Fruit fly (Drosophila melanogaster) whole organism, prepupa: Measurements from ENCODE around the gene CG10286.

Experiments used
- CG10631 ChIP-seq: fragments of 200-800 bp; sonication (Bioruptor generic); optimal IDR thresholded peaks from 2 replicates; lab custom pipeline; 2016; ENCODE audit warnings: missing biosample characterization, missing genetic modification characterization
- CG15336 ChIP-seq: fragments of 200-800 bp; sonication (Bioruptor generic); IDR thresholded peaks from 2 replicates; pipeline ENCODE4 v1.3.6; 2022; ENCODE audit warnings: missing biosample characterization, missing genetic modification characterization
- CG1621 ChIP-seq: fragments of 200-800 bp; sonication (Bioruptor generic); optimal IDR thresholded peaks from 3 replicates; lab custom pipeline; 2018; ENCODE audit warnings: missing biosample characterization, mild to moderate bottlenecking, missing genetic modification characterization
- CG16779 ChIP-seq: fragments of 200-800 bp; sonication (Bioruptor generic); optimal IDR thresholded peaks from 3 replicates; lab custom pipeline; 2017; ENCODE audit warnings: missing biosample characterization, mild to moderate bottlenecking, missing genetic modification characterization
- CG32006 ChIP-seq: fragments of 200-800 bp; sonication (Bioruptor generic); optimal IDR thresholded peaks from 3 replicates; lab custom pipeline; 2017; ENCODE audit warnings: missing biosample characterization, mild to moderate bottlenecking, missing genetic modification characterization
- CG34406 ChIP-seq: fragments of 200-800 bp; sonication (Bioruptor generic); optimal IDR thresholded peaks from 3 replicates; lab custom pipeline; 2016; ENCODE audit warnings: missing biosample characterization, missing genetic modification characterization
- CG4318 ChIP-seq: fragments of 200-800 bp; sonication (Bioruptor generic); optimal IDR thresholded peaks from 3 replicates; lab custom pipeline; 2017; ENCODE audit warnings: missing biosample characterization, mild to moderate bottlenecking, missing genetic modification characterization
- CG6163 ChIP-seq: fragments of 200-800 bp; sonication (Bioruptor generic); IDR thresholded peaks from 3 replicates; pipeline ENCODE4 v1.3.6; 2022; ENCODE audit warnings: missing biosample characterization, missing genetic modification characterization
- CG6276 ChIP-seq: fragments of 200-800 bp; sonication (Bioruptor generic); optimal IDR thresholded peaks from 2 replicates; lab custom pipeline; 2017; ENCODE audit warnings: missing biosample characterization, mild to moderate bottlenecking, missing genetic modification characterization
- CG6808 ChIP-seq: fragments of 200-800 bp; sonication (Bioruptor generic); optimal IDR thresholded peaks from 3 replicates; lab custom pipeline; 2017; ENCODE audit warnings: missing biosample characterization, missing genetic modification characterization, mild to moderate bottlenecking, moderate library complexity, missing genetic modification reagents
- CG6854 ChIP-seq: fragments of 200-800 bp; sonication (Bioruptor generic); optimal IDR thresholded peaks from 2 replicates; lab custom pipeline; 2017; ENCODE audit warnings: missing biosample characterization, mild to moderate bottlenecking, missing genetic modification characterization
- CG7368 ChIP-seq: fragments of 200-800 bp; sonication (Bioruptor generic); optimal IDR thresholded peaks from 3 replicates; lab custom pipeline; 2016; ENCODE audit warnings: missing biosample characterization, missing genetic modification characterization
- CG8319 ChIP-seq: fragments of 200-800 bp; sonication (Bioruptor generic); optimal IDR thresholded peaks from 3 replicates; lab custom pipeline; 2016; ENCODE audit warnings: missing biosample characterization, missing genetic modification characterization
- CG9139 ChIP-seq: fragments of 200-800 bp; sonication (Bioruptor generic); optimal IDR thresholded peaks from 3 replicates; lab custom pipeline; 2017; ENCODE audit warnings: missing biosample characterization, mild to moderate bottlenecking, missing genetic modification characterization
- Eip75B ChIP-seq: fragments of 200-800 bp; sonication (Bioruptor generic); optimal IDR thresholded peaks from 3 replicates; lab custom pipeline; 2016; ENCODE audit warnings: missing biosample characterization, missing genetic modification characterization
- Eip78C ChIP-seq: fragments of 200-800 bp; sonication (Bioruptor generic); peaks from one replicate; lab custom pipeline; 2016; ENCODE audit warnings: missing biosample characterization, missing genetic modification characterization
- Eip93F ChIP-seq: fragments of 200-800 bp; sonication (Bioruptor generic); optimal IDR thresholded peaks from 2 replicates; lab custom pipeline; 2016; ENCODE audit warnings: missing biosample characterization, mild to moderate bottlenecking, missing genetic modification characterization
- Ets21C ChIP-seq: fragments of 200-800 bp; sonication (Bioruptor generic); optimal IDR thresholded peaks from 3 replicates; lab custom pipeline; 2016; ENCODE audit warnings: missing biosample characterization, missing genetic modification characterization
- Ets96B ChIP-seq: fragments of 200-800 bp; optimal IDR thresholded peaks from 2 replicates; lab custom pipeline; 2019; ENCODE audit warnings: missing biosample characterization, mild to moderate bottlenecking, missing genetic modification characterization, moderate library complexity
- Hr39 ChIP-seq: fragments of 200-800 bp; sonication (Bioruptor generic); optimal IDR thresholded peaks from 2 replicates; lab custom pipeline; 2016; ENCODE audit warnings: missing biosample characterization, missing genetic modification characterization
- Lpt ChIP-seq: fragments of 200-800 bp; sonication (Bioruptor generic); optimal IDR thresholded peaks from 3 replicates; lab custom pipeline; 2016; ENCODE audit warnings: missing biosample characterization, missing genetic modification characterization
- Met ChIP-seq: fragments of 200-800 bp; sonication (Bioruptor generic); optimal IDR thresholded peaks from 3 replicates; lab custom pipeline; 2016; ENCODE audit warnings: missing biosample characterization, missing genetic modification characterization
- Sox14 ChIP-seq: fragments of 200-800 bp; sonication (Bioruptor generic); optimal IDR thresholded peaks from 3 replicates; lab custom pipeline; 2016; ENCODE audit warnings: missing biosample characterization, missing genetic modification characterization
- dac ChIP-seq: fragments of 200-800 bp; sonication (Bioruptor generic); optimal IDR thresholded peaks from 2 replicates; lab custom pipeline; 2017; ENCODE audit warnings: missing biosample characterization, mild to moderate bottlenecking, missing genetic modification characterization
- eg ChIP-seq: fragments of 200-800 bp; sonication (Bioruptor generic); IDR thresholded peaks from 3 replicates; pipeline ENCODE4 v1.3.6; 2022; ENCODE audit warnings: missing biosample characterization, missing genetic modification characterization
- esn ChIP-seq: fragments of 200-800 bp; sonication (Bioruptor generic); optimal IDR thresholded peaks from 2 replicates; lab custom pipeline; 2016; ENCODE audit warnings: missing biosample characterization, mild to moderate bottlenecking, missing genetic modification characterization, moderate library complexity
- fd59A ChIP-seq: fragments of 200-800 bp; sonication (Bioruptor generic); optimal IDR thresholded peaks from 2 replicates; lab custom pipeline; 2017; ENCODE audit warnings: missing biosample characterization, mild to moderate bottlenecking, missing genetic modification characterization, missing genetic modification reagents
- fd85E ChIP-seq: fragments of 200-800 bp; sonication (Bioruptor generic); optimal IDR thresholded peaks from 3 replicates; lab custom pipeline; 2016; ENCODE audit warnings: missing biosample characterization, missing genetic modification characterization
- lz ChIP-seq: fragments of 200-800 bp; sonication (Bioruptor generic); optimal IDR thresholded peaks from 3 replicates; lab custom pipeline; 2016; ENCODE audit warnings: missing biosample characterization, missing genetic modification characterization
- pdm3 ChIP-seq: fragments of 200-800 bp; sonication (Bioruptor generic); optimal IDR thresholded peaks from 3 replicates; lab custom pipeline; 2016; ENCODE audit warnings: missing biosample characterization, missing genetic modification characterization
- salr ChIP-seq, 2 experiments: fragments of 200-800 bp; sonication (Bioruptor generic); optimal IDR thresholded peaks; 3 replicates each; lab custom pipeline; 2016 to 2018; ENCODE audit warnings: missing biosample characterization in 2 of 2, missing genetic modification characterization in 2 of 2, mild to moderate bottlenecking in 1 of 2
- ss ChIP-seq, 2 experiments: fragments of 200-800 bp; sonication (Bioruptor generic); optimal IDR thresholded peaks; 2 replicates in 1 of 2; 3 replicates in 1 of 2; lab custom pipeline; 2017 to 2018; ENCODE audit warnings: mild to moderate bottlenecking in 2 of 2, missing biosample characterization in 2 of 2, missing genetic modification characterization in 2 of 2, moderate library complexity in 1 of 2
- svp ChIP-seq: fragments of 200-800 bp; sonication (Bioruptor generic); peaks from one replicate; lab custom pipeline; 2016; ENCODE audit warnings: missing biosample characterization, missing genetic modification characterization
- topi ChIP-seq: fragments of 200-800 bp; sonication (Bioruptor generic); optimal IDR thresholded peaks from 3 replicates; lab custom pipeline; 2016; ENCODE audit warnings: missing biosample characterization, missing genetic modification characterization

The CG10286 gene

DNA sequence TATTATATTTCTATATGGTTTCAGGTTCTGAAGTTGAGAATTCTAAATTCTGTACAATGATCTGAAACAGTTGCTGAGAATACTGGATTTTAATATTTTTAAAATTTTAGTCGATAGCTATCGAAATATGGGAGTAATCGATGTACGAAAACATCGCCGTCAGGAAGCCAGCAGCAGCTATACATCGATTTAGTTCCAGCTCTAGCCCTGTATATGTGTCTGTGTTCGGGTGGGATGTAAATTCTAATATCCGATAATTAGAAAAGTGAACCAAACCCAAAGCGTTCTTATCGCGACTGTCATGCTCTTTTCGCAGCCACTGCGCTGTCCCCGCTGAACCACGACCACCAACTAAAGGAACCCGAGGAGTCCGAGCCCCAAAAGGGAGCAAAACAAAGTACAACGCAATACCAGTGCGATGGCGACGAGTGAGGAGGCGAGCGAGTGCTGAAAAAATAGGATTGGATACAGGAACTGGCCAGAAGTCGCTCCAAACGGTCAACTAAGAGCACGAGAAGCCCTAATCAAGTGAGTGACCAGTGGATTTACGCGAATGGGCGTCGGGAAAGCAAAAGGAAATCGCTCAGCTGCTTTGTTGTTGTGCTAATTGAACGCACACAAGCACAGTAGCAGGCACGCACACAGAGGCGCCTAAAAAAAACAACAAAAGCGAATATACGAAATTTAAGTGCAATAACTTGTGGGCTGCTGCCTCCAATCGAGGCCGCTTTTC is 14.1 kb downstream of the CG10286 start, which contains the start of gene gzl:
Gene gzl, plus strand, starts transcription at position 182 of the 733 bp plus-strand sequence.
- TF ChIP-seq CG32006 (GFP tag; lab: Kevin White, UChicago): no peak
- peak in 1 of 2 experiments; percentile 46 for TF ChIP-seq ss (GFP tag; optimal IDR thresholded peaks at IDR 0.05; lab: Kevin White, UChicago)
- TF ChIP-seq Sox14 (GFP tag; lab: Kevin White, UChicago): peak; percentile 13
- TF ChIP-seq salr (GFP tag; optimal IDR thresholded peaks at IDR 0.05; lab: Kevin White, UChicago): no peak
- no peak for TF ChIP-seq CG8319 (GFP tag; lab: Kevin White, UChicago)
- no peak for TF ChIP-seq CG15336 (GFP tag; lab: Robert Waterston, UW)
- no peak for TF ChIP-seq CG4318 (GFP tag; lab: Kevin White, UChicago)
- no peak for TF ChIP-seq eg (GFP tag; lab: Robert Waterston, UW)
- TF ChIP-seq Met (GFP tag; lab: Kevin White, UChicago): no peak
- TF ChIP-seq CG9139 (GFP tag; lab: Kevin White, UChicago): no peak
- peak; percentile 1 for TF ChIP-seq esn (GFP tag; lab: Kevin White, UChicago)

DNA sequence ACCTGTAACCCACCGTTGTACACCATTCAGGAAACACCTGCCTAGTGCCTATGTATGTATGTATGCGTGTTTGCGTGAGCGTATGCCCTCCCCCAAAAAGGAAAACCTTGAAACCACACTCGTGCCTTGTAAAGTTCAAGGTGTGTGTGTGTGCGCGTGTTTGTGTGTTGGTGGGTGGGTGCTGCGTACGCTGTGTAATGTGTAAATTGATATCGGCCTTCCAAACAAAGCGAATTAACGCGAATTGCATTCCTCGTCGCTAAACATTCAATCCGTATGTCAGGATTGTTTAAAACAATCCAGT is 14.7 kb downstream of the CG10286 start:
- no peak for TF ChIP-seq CG10631 (GFP tag; lab: Kevin White, UChicago)

DNA sequence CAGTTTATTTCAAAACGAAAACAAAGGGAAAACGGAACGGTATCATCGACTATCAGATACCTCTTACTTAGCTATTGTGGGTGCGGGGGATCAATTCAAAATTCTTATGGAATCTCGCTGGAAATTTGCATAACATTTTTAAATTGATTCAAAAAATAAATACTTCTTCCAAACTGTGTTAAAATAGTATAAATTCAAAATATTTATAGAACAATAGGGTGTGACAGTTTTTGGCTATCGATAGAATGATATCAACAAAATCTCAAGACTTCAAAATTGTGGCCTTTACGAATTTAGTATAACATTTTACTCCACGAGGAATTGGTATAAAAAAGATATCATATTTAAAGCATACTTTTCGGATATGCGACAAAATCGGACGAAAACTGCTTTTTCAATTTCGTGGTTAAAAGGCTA is 19.7 kb downstream of the CG10286 start:
- TF ChIP-seq Eip78C (GFP tag; lab: Kevin White, UChicago) (peak; percentile 39), Eip93F (GFP tag; lab: Kevin White, UChicago) (peak; percentile 7), dac (GFP tag; lab: Kevin White, UChicago) (no peak), CG34406 (GFP tag; lab: Kevin White, UChicago) (no peak), CG7368 (GFP tag; lab: Kevin White, UChicago) (no peak), Ets21C (GFP tag; lab: Kevin White, UChicago) (no peak)

DNA sequence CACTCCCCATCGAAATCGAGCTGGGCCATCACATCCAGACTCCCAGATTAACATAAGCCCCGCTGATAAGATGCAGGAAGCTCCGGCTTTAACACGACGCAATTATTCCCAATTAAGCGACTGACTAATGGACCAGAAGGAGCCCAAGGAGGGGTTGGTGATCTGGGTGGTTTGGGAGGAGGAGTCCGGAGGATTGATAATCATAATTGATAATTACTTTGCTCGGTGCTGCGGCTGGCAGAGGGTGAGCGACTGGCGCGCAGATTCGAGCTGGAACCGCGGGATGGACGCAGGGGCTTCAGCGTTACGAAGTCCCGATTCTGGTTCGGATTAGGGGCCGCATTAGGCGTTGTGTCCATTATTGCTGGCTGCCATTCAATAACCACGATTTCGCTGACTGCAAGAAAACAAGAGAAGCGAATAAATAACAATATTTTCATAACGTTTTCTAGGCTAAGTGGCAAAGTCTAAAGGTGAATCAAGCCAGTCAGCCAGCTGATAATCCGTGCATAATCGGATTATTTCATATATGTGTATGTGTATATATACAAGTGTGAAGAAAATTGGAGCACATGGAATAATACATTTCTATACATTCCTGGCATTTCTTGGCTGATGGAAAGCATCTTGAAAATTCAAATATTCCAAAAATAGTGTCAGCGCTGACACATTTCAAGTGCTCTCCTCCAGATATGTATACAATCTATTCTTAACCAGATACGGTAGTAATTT is 24.9 kb downstream of the CG10286 start:
- TF ChIP-seq CG6808 (GFP tag; lab: Kevin White, UChicago) (peak; percentile 9), Eip78C (GFP tag; lab: Kevin White, UChicago) (peak; percentile 8), ss (GFP tag; optimal IDR thresholded peaks at IDR 0.05; lab: Kevin White, UChicago) (peak in 1 of 2 experiments; percentile 48), Lpt (GFP tag; lab: Kevin White, UChicago) (no peak), svp (GFP tag; lab: Kevin White, UChicago) (peak; percentile 97), Ets21C (GFP tag; lab: Kevin White, UChicago) (no peak), Eip93F (GFP tag; lab: Kevin White, UChicago) (no peak)

DNA sequence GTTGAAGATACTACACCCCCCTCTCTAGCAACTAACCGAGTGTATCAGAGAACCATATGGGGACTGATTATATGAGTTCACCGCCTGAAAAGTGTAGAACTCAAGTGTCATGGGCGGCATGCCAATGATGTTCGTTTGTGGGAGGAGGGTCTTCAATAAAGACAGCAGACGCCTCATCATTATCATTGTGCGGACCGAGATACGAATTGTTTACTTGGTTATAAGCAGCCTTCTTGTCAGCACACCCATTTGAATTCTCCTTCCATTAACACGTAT is 25.4 kb downstream of the CG10286 start:
- TF ChIP-seq ss (GFP tag; optimal IDR thresholded peaks at IDR 0.05; lab: Kevin White, UChicago): no peak
- no peak for TF ChIP-seq CG6854 (GFP tag; lab: Kevin White, UChicago)
- no peak for TF ChIP-seq Sox14 (GFP tag; lab: Kevin White, UChicago)
- TF ChIP-seq CG9139 (GFP tag; lab: Kevin White, UChicago): no peak
- TF ChIP-seq Eip75B (GFP tag; lab: Kevin White, UChicago): no peak

DNA sequence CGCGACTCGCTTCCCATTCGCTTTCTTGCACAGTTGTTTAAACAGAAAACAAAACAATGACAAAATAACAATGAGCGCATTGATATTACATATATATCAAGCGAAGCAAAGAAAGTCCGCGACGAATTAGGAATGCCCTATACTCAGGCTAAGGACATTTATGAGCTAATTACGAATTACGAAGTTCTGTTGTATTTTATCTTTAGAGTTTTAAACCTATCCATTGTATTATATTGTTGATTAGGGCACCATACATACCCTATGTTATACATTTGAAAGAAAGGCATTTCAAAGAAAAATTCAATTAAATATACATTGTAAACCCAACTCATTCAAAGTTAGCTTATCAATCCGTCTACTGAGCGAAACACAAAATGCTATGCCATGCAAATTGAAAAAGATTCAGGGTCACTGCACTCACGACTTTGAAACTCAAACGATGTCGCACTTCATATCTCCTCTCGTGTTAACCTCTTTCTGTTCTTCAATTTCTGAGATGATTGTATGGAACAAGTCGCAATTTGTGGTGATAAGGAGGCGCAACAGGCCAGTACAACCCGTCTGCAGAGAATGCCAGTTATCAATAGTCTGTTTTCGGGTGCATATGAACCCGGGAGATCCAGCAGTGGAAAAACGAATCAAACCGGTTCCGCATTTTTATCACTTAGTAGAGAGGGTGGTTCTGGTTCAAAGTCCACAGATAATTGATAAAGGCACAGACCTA is 27.0 kb downstream of the CG10286 start:
- TF ChIP-seq CG16779: no peak
- peak; percentile 10 for TF ChIP-seq CG8319 (GFP tag; lab: Kevin White, UChicago)
- TF ChIP-seq esn (GFP tag; lab: Kevin White, UChicago): peak; percentile 85
- peak; percentile 78 for TF ChIP-seq Hr39 (GFP tag; lab: Kevin White, UChicago)
- TF ChIP-seq CG6163 (GFP tag; lab: Robert Waterston, UW): no peak
- TF ChIP-seq fd59A (GFP tag; lab: Kevin White, UChicago): peak; percentile 24
- peak; percentile 67 for TF ChIP-seq CG34406 (GFP tag; lab: Kevin White, UChicago)
- peak; percentile 53 for TF ChIP-seq Ets96B (tag; lab: Kevin White, UChicago)
- TF ChIP-seq topi: peak; percentile 76
- TF ChIP-seq pdm3 (GFP tag; lab: Kevin White, UChicago): peak; percentile 55
- no peak for TF ChIP-seq CG1621 (tag; lab: Kevin White, UChicago)
- TF ChIP-seq CG6276 (GFP tag; lab: Kevin White, UChicago): no peak
- TF ChIP-seq Sox14 (GFP tag; lab: Kevin White, UChicago): peak; percentile 86
- TF ChIP-seq Eip78C (GFP tag; lab: Kevin White, UChicago): peak; percentile 94
- peak; percentile 76 for TF ChIP-seq lz (GFP tag; lab: Kevin White, UChicago)
- peak; percentile 10 for TF ChIP-seq CG6808 (GFP tag; lab: Kevin White, UChicago)
- TF ChIP-seq Ets21C (GFP tag; lab: Kevin White, UChicago): peak; percentile 70
- TF ChIP-seq dac (GFP tag; lab: Kevin White, UChicago): no peak
- TF ChIP-seq CG7368 (GFP tag; lab: Kevin White, UChicago): peak; percentile 35
- TF ChIP-seq ss (GFP tag; optimal IDR thresholded peaks at IDR 0.05; lab: Kevin White, UChicago): peak in 1 of 2 experiments; percentile 19
- peak; percentile 55 for TF ChIP-seq CG32006 (GFP tag; lab: Kevin White, UChicago)
- peak; percentile 54 for TF ChIP-seq Eip93F (GFP tag; lab: Kevin White, UChicago)
- TF ChIP-seq fd85E (GFP tag; lab: Kevin White, UChicago): no peak
